Fruit fly (Drosophila melanogaster) whole organism, embryonic: ENCODE data around the gene CG31100.

Experiments used
- Bteb2 ChIP-seq: fragments of 200-800 bp; sonication (Bioruptor generic); optimal IDR thresholded peaks from 2 replicates; lab custom pipeline; 2016; ENCODE audit warnings: missing biosample characterization, missing genetic modification characterization
- CG10979 ChIP-seq: fragments of 200-800 bp; sonication (Bioruptor generic); optimal IDR thresholded peaks from 2 replicates; lab custom pipeline; 2018; ENCODE audit warnings: missing biosample characterization, mild to moderate bottlenecking, missing genetic modification characterization, moderate library complexity
- CG11085 ChIP-seq: fragments of 200-800 bp; sonication (Bioruptor generic); IDR thresholded peaks from 2 replicates; pipeline ENCODE4 v1.3.6; 2022; ENCODE audit warnings: missing biosample characterization, missing genetic modification characterization
- CG12391 ChIP-seq: fragments of 200-800 bp; sonication (Bioruptor generic); optimal IDR thresholded peaks from 3 replicates; lab custom pipeline; 2018; ENCODE audit warnings: missing biosample characterization, mild to moderate bottlenecking, missing genetic modification characterization, moderate library complexity
- CG15073 ChIP-seq: fragments of 200-800 bp; sonication (Bioruptor generic); optimal IDR thresholded peaks from 2 replicates; lab custom pipeline; 2016; ENCODE audit warnings: missing biosample characterization, missing genetic modification characterization
- CG15269 ChIP-seq: fragments of 200-800 bp; sonication (Bioruptor generic); optimal IDR thresholded peaks from 2 replicates; lab custom pipeline; 2018; ENCODE audit warnings: missing biosample characterization, mild to moderate bottlenecking, missing genetic modification characterization, moderate library complexity
- CG15601 ChIP-seq: fragments of 200-800 bp; sonication (Bioruptor generic); optimal IDR thresholded peaks from 3 replicates; lab custom pipeline; 2019; ENCODE audit warnings: missing biosample characterization, mild to moderate bottlenecking, missing genetic modification characterization, moderate library complexity
- CG16863 ChIP-seq: fragments of 200-800 bp; sonication (Bioruptor generic); optimal IDR thresholded peaks from 3 replicates; lab custom pipeline; 2016; ENCODE audit warnings: missing biosample characterization, missing genetic modification characterization
- CG1792 ChIP-seq: fragments of 200-800 bp; sonication (Bioruptor generic); optimal IDR thresholded peaks from 2 replicates; lab custom pipeline; 2016; ENCODE audit warnings: missing biosample characterization, missing genetic modification characterization
- CG2712 ChIP-seq: fragments of 200-800 bp; optimal IDR thresholded peaks from 3 replicates; lab custom pipeline; 2019; ENCODE audit warnings: missing biosample characterization, mild to moderate bottlenecking, missing genetic modification characterization, moderate library complexity
- CG31441 ChIP-seq: fragments of 200-800 bp; sonication (Bioruptor generic); IDR thresholded peaks from 2 replicates; pipeline ENCODE4 v1.3.6; 2022; ENCODE audit warnings: missing biosample characterization, missing genetic modification characterization
- CG33557 ChIP-seq: fragments of 200-800 bp; sonication (Bioruptor generic); optimal IDR thresholded peaks from 2 replicates; lab custom pipeline; 2019; ENCODE audit warnings: missing biosample characterization, mild to moderate bottlenecking, missing genetic modification characterization, moderate library complexity
- CG4282 ChIP-seq: fragments of 200-800 bp; sonication (Bioruptor generic); optimal IDR thresholded peaks from 2 replicates; lab custom pipeline; 2016; ENCODE audit warnings: missing biosample characterization, missing genetic modification characterization
- CG7745 ChIP-seq: fragments of 200-800 bp; sonication (Bioruptor generic); optimal IDR thresholded peaks from 2 replicates; lab custom pipeline; 2018; ENCODE audit warnings: missing biosample characterization, mild to moderate bottlenecking, missing genetic modification characterization, moderate library complexity
- CG8924 ChIP-seq: fragments of 200-800 bp; optimal IDR thresholded peaks from 3 replicates; lab custom pipeline; 2019; ENCODE audit warnings: missing biosample characterization, mild to moderate bottlenecking, missing genetic modification characterization, moderate library complexity
- CG9727 ChIP-seq: fragments of 200-800 bp; sonication (Bioruptor generic); optimal IDR thresholded peaks from 3 replicates; lab custom pipeline; 2017; ENCODE audit warnings: missing biosample characterization, mild to moderate bottlenecking, missing genetic modification characterization
- CG9817 ChIP-seq: fragments of 200-800 bp; sonication (Bioruptor generic); optimal IDR thresholded peaks from 2 replicates; lab custom pipeline; 2018; ENCODE audit warnings: missing biosample characterization, mild to moderate bottlenecking, missing genetic modification characterization, moderate library complexity
- Dip2 ChIP-seq: fragments of 200-800 bp; sonication (Bioruptor generic); IDR thresholded peaks from 2 replicates; pipeline ENCODE4 v1.3.6; 2022; ENCODE audit warnings: missing biosample characterization, missing genetic modification characterization
- Doc3 ChIP-seq: fragments of 200-800 bp; sonication (Bioruptor generic); IDR thresholded peaks from 3 replicates; pipeline ENCODE4 v1.3.6; 2022; ENCODE audit warnings: missing biosample characterization, missing genetic modification characterization; ENCODE audit not compliant: partially characterized antibody
- E2f1 ChIP-seq: fragments of 200-800 bp; sonication (Bioruptor generic); IDR thresholded peaks from 2 replicates; pipeline ENCODE4 v1.3.6; 2022; ENCODE audit warnings: missing biosample characterization, missing genetic modification characterization
- Gsc ChIP-seq: fragments of 200-800 bp; sonication (Bioruptor generic); IDR thresholded peaks from 2 replicates; pipeline ENCODE4 v1.3.6; 2022; ENCODE audit warnings: missing biosample characterization, missing genetic modification characterization
- H15 ChIP-seq: fragments of 200-800 bp; sonication (Bioruptor generic); IDR thresholded peaks from 3 replicates; pipeline ENCODE4 v1.3.6; 2022; ENCODE audit warnings: missing biosample characterization, missing genetic modification characterization
- Hmx ChIP-seq: fragments of 200-800 bp; sonication (Bioruptor generic); optimal IDR thresholded peaks from 2 replicates; lab custom pipeline; 2016; ENCODE audit warnings: missing biosample characterization, missing genetic modification characterization
- Myb ChIP-seq: fragments of 200-800 bp; sonication (Bioruptor generic); optimal IDR thresholded peaks from 2 replicates; lab custom pipeline; 2016; ENCODE audit warnings: missing biosample characterization, missing genetic modification characterization
- Nf-YA ChIP-seq: fragments of 200-800 bp; sonication (Bioruptor generic); IDR thresholded peaks from 2 replicates; pipeline ENCODE4 v1.3.6; 2022; ENCODE audit warnings: missing biosample characterization, missing genetic modification characterization
- Rfx ChIP-seq: fragments of 200-800 bp; sonication (Bioruptor generic); IDR thresholded peaks from 2 replicates; pipeline ENCODE4 v1.3.6; 2022; ENCODE audit warnings: missing biosample characterization, missing genetic modification characterization
- Usf ChIP-seq: fragments of 200-800 bp; sonication (Bioruptor generic); optimal IDR thresholded peaks from 2 replicates; lab custom pipeline; 2017; ENCODE audit warnings: missing genotype, missing biosample characterization, missing genetic modification characterization
- Xrp1 ChIP-seq: fragments of 200-800 bp; sonication (Bioruptor generic); IDR thresholded peaks from 2 replicates; pipeline ENCODE4 v1.3.6; 2022; ENCODE audit warnings: missing biosample characterization, missing genetic modification characterization
- bigmax ChIP-seq: fragments of 200-800 bp; sonication (Bioruptor generic); optimal IDR thresholded peaks from 2 replicates; lab custom pipeline; 2018; ENCODE audit warnings: missing biosample characterization, mild to moderate bottlenecking, missing genetic modification characterization
- cg ChIP-seq: fragments of 200-800 bp; sonication (Bioruptor generic); optimal IDR thresholded peaks from 3 replicates; lab custom pipeline; 2019; ENCODE audit warnings: missing biosample characterization, mild to moderate bottlenecking, missing genetic modification characterization, moderate library complexity
- crol ChIP-seq: fragments of 200-800 bp; sonication (Bioruptor generic); IDR thresholded peaks from 2 replicates; pipeline ENCODE4 v1.3.6; 2022; ENCODE audit warnings: missing biosample characterization, missing genetic modification characterization
- dati ChIP-seq: fragments of 200-800 bp; sonication (Bioruptor generic); IDR thresholded peaks from 2 replicates; pipeline ENCODE4 v1.3.6; 2022; ENCODE audit warnings: missing biosample characterization, missing genetic modification characterization
- dysf ChIP-seq: fragments of 200-800 bp; sonication (Bioruptor generic); IDR thresholded peaks from 3 replicates; pipeline ENCODE4 v1.3.6; 2022; ENCODE audit warnings: missing biosample characterization, missing genetic modification characterization
- ewg ChIP-seq: fragments of 200-800 bp; sonication (Bioruptor generic); optimal IDR thresholded peaks from 3 replicates; lab custom pipeline; 2017; ENCODE audit warnings: mild to moderate bottlenecking, missing biosample characterization, missing genetic modification reagents, missing genetic modification characterization
- gem ChIP-seq: fragments of 200-800 bp; sonication (Bioruptor generic); optimal IDR thresholded peaks from 2 replicates; lab custom pipeline; 2019; ENCODE audit warnings: missing biosample characterization, mild to moderate bottlenecking, missing genetic modification characterization, moderate library complexity
- grau ChIP-seq: fragments of 200-800 bp; optimal IDR thresholded peaks from 3 replicates; lab custom pipeline; 2019; ENCODE audit warnings: missing biosample characterization, mild to moderate bottlenecking, missing genetic modification characterization, moderate library complexity
- ham ChIP-seq: fragments of 200-800 bp; sonication (Bioruptor generic); IDR thresholded peaks from 2 replicates; pipeline ENCODE4 v1.3.6; 2022; ENCODE audit warnings: missing biosample characterization, missing genetic modification characterization
- hkb ChIP-seq, 2 experiments: fragments of 200-800 bp in 1 of 2; fragments of >200 bp in 1 of 2; sonication (Bioruptor generic) in 1 of 2; IDR thresholded peaks in 1 of 2; optimal IDR thresholded peaks in 1 of 2; 2 replicates each; pipeline versions ENCODE4 v1.3.6 to Lab custom; 2017 to 2022; ENCODE audit warnings: missing biosample characterization in 1 of 2, missing genetic modification characterization in 1 of 2
- knrl ChIP-seq: fragments of 200-800 bp; sonication (Bioruptor generic); IDR thresholded peaks from 3 replicates; pipeline ENCODE4 v1.3.6; 2022; ENCODE audit warnings: missing biosample characterization, missing genetic modification characterization; ENCODE audit not compliant: partially characterized antibody
- lilli ChIP-seq: fragments of 200-800 bp; sonication (Bioruptor generic); optimal IDR thresholded peaks from 3 replicates; lab custom pipeline; 2016; ENCODE audit warnings: missing biosample characterization, missing genetic modification characterization
- lmd ChIP-seq: fragments of 200-800 bp; sonication (Bioruptor generic); IDR thresholded peaks from 2 replicates; pipeline ENCODE4 v1.3.6; 2022; ENCODE audit warnings: missing biosample characterization, missing genetic modification characterization
- lola ChIP-seq, 3 experiments: fragments of >200 bp in 2 of 3; fragments of 200-800 bp in 1 of 3; sonication (Bioruptor generic) in 1 of 3; optimal IDR thresholded peaks; 2 replicates each; lab custom pipeline; 2017 to 2019; ENCODE audit warnings: missing biosample characterization in 3 of 3, missing genetic modification characterization in 3 of 3, mild to moderate bottlenecking in 1 of 3, moderate library complexity in 1 of 3
- phol ChIP-seq: fragments of 200-800 bp; sonication (Bioruptor generic); optimal IDR thresholded peaks from 3 replicates; lab custom pipeline; 2018; ENCODE audit warnings: missing biosample characterization, mild to moderate bottlenecking, missing genetic modification characterization, moderate library complexity
- pros ChIP-seq: fragments of 200-800 bp; sonication (Bioruptor generic); optimal IDR thresholded peaks from 3 replicates; lab custom pipeline; 2019; ENCODE audit warnings: missing biosample characterization, mild to moderate bottlenecking, missing genetic modification characterization, moderate library complexity
- schlank ChIP-seq: fragments of 200-800 bp; sonication (Bioruptor generic); optimal IDR thresholded peaks from 2 replicates; lab custom pipeline; 2018; ENCODE audit warnings: missing biosample characterization, mild to moderate bottlenecking, missing genetic modification characterization
- sens ChIP-seq: fragments of 200-800 bp; sonication (Bioruptor generic); peaks from one replicate; lab custom pipeline; 2016; ENCODE audit warnings: missing biosample characterization, missing genetic modification characterization
- zen ChIP-seq: fragments of 200-800 bp; sonication (Bioruptor generic); optimal IDR thresholded peaks from 3 replicates; lab custom pipeline; 2018; ENCODE audit warnings: missing biosample characterization, mild to moderate bottlenecking, missing genetic modification characterization, moderate library complexity
- zfh2 ChIP-seq: fragments of 200-800 bp; sonication (Bioruptor generic); optimal IDR thresholded peaks from 2 replicates; lab custom pipeline; 2016; ENCODE audit warnings: missing biosample characterization, missing genetic modification characterization

The CG31100 gene

DNA sequence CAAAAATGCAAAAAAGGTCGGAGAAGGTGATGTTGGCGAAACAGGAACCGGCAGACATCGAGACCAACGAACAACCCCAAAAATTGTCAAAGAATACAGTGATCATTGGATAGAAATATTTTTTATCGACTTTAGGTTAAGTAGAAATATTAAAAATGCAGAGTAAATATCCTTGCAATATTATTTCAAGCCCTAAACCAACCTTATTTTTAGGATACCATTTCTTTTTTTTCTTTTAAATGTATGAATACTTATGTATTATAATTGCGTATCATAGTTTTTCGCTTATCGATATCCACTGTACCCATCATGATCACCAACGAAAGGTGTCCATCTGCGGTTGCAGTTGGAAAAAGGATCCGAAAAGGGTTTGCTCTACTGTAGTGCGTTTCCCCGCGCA lies 31.8 kb upstream of the CG31100 start (continued):
- TF ChIP-seq Xrp1 (GFP tag; lab: Robert Waterston, UW): peak; percentile 29; the same call in 1 of the 2 replicates
- no peak for TF ChIP-seq CG9817
- TF ChIP-seq sens (GFP tag; lab: Kevin White, UChicago): peak; percentile 25
- TF ChIP-seq CG33557: peak; percentile 2
- TF ChIP-seq CG4282 (GFP tag; lab: Kevin White, UChicago): no peak
- no peak for TF ChIP-seq knrl (GFP tag; lab: Robert Waterston, UW)
- TF ChIP-seq grau: peak; percentile 90
- TF ChIP-seq CG9727 (GFP tag; lab: Kevin White, UChicago): peak; percentile 13
- TF ChIP-seq crol (GFP tag; lab: Robert Waterston, UW): peak; percentile 41; the same call in 1 of the 2 replicates
- TF ChIP-seq dati (GFP tag; lab: Robert Waterston, UW): no peak
- no peak for TF ChIP-seq CG16863
- TF ChIP-seq dysf (GFP tag; lab: Robert Waterston, UW): no peak
- peak; percentile 27 for TF ChIP-seq CG10979 (tag; lab: Kevin White, UChicago)
- peak; percentile 16 for TF ChIP-seq CG8924 (tag; lab: Kevin White, UChicago)
- peak; percentile 4 for TF ChIP-seq phol (tag; lab: Kevin White, UChicago)
- TF ChIP-seq pros (GFP tag; lab: Kevin White, UChicago): peak; percentile 50
- TF ChIP-seq CG2712: peak; percentile 18
- TF ChIP-seq schlank (tag; lab: Kevin White, UChicago): no peak
- peak; percentile 15 for TF ChIP-seq CG12391 (tag; lab: Kevin White, UChicago)
- no peak for TF ChIP-seq hkb (optimal IDR thresholded peaks at IDR 0.05; lab: Kevin White, UChicago)
- 0 out of 2 replicates have a peak, but pooled peaks have one; percentile 16 for TF ChIP-seq hkb (GFP tag; IDR thresholded peaks at IDR 0.05; lab: Robert Waterston, UW)
- peak; percentile 27 for TF ChIP-seq gem (tag; lab: Kevin White, UChicago)
- peak in 1 of 3 experiments; percentile 35 for TF ChIP-seq lola (GFP tag; optimal IDR thresholded peaks at IDR 0.05; lab: Kevin White, UChicago)
- TF ChIP-seq CG15269 (tag; lab: Kevin White, UChicago): no peak
- TF ChIP-seq Gsc (GFP tag; lab: Robert Waterston, UW): no peak

DNA sequence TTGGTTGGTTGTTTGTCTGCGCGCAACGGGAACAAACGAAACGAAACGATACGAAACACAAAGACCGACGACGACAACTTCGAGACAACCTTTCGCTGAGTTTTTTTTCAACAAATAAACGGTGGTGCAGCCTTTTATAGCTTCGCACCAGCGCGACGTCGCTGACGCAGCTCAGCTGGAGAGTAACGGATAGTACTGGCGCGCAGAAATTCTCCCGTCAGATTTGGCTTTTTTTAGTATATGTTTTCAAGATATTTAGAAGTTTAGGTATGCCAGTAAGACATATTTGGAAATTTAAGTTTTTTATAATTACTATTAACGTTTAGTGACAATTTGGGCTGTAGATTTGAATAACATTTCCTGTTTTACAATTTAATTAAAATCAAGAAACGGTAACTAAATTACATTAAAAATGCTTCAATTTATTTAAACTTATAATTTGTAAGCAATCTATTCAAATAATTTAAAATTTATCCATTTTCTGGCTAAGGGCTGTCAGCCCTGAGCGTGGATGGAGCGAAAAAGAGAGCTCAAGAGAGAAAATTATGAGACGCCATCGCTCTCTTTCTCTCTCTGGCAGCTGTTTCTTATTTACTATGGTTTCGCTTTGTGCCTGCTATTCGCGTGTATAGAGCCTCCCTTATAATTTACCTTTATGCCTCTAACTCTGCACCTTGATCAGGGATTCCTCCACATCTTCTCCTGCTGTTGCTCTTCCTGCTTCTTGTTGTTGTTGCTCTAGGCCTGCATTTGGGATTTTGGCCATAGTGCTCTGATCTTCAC lies 30.4 kb upstream of the CG31100 start:
- no peak for TF ChIP-seq cg (GFP tag; lab: Kevin White, UChicago)
- peak; percentile 36 for TF ChIP-seq zfh2
- TF ChIP-seq Usf (GFP tag; lab: Kevin White, UChicago): peak; percentile 62
- TF ChIP-seq lilli (GFP tag; lab: Kevin White, UChicago): peak; percentile 73
- peak; percentile 32 for TF ChIP-seq Hmx
- peak; percentile 65 for TF ChIP-seq CG7745 (tag; lab: Kevin White, UChicago)
- TF ChIP-seq CG15601 (tag; lab: Kevin White, UChicago): peak; percentile 85
- no peak for TF ChIP-seq Doc3 (GFP tag; lab: Robert Waterston, UW)
- TF ChIP-seq CG31441 (GFP tag; lab: Robert Waterston, UW): peak; percentile 90
- no peak for TF ChIP-seq ham
- TF ChIP-seq Xrp1 (GFP tag; lab: Robert Waterston, UW): peak; percentile 76
- peak; percentile 68 for TF ChIP-seq lmd (GFP tag; lab: Robert Waterston, UW)
- TF ChIP-seq zen (tag; lab: Kevin White, UChicago): peak; percentile 72
- TF ChIP-seq Myb (GFP tag; lab: Kevin White, UChicago): peak; percentile 72
- TF ChIP-seq Nf-YA (GFP tag; lab: Robert Waterston, UW): 0 out of 2 replicates have a peak, but pooled peaks have one; percentile 8
- peak; percentile 70 for TF ChIP-seq Rfx (GFP tag; lab: Robert Waterston, UW)
- 0 out of 2 replicates have a peak, but pooled peaks have one; percentile 19 for TF ChIP-seq E2f1
- peak; percentile 43 for TF ChIP-seq Bteb2
- no peak for TF ChIP-seq CG1792 (GFP tag; lab: Kevin White, UChicago)
- peak; percentile 14 for TF ChIP-seq CG15073 (GFP tag; lab: Kevin White, UChicago)
- TF ChIP-seq bigmax (GFP tag; lab: Kevin White, UChicago): no peak
- no peak for TF ChIP-seq H15 (GFP tag; lab: Robert Waterston, UW)
- peak; percentile 69 for TF ChIP-seq ewg
- no peak for TF ChIP-seq CG11085
- TF ChIP-seq Dip2: no peak
